Fruit fly (Drosophila melanogaster) whole organism, embryonic: ENCODE data around the gene Cpsf5.
A peak's percentile ranks its signal among the peaks of the same experiment; 100 is the strongest.

Experiments
- Adf1 ChIP-seq: fragments of 200-800 bp; sonication (Bioruptor generic); IDR thresholded peaks from 2 replicates; pipeline ENCODE4 v1.3.6; 2022; ENCODE audit warnings: missing biosample characterization, missing genetic modification characterization
- CG10321 ChIP-seq: fragments of 200-800 bp; sonication (Bioruptor generic); IDR thresholded peaks from 2 replicates; pipeline ENCODE4 v1.3.6; 2022; ENCODE audit warnings: missing biosample characterization, missing genetic modification characterization
- CG10979 ChIP-seq: fragments of 200-800 bp; sonication (Bioruptor generic); optimal IDR thresholded peaks from 2 replicates; lab custom pipeline; 2018; ENCODE audit warnings: missing biosample characterization, mild to moderate bottlenecking, missing genetic modification characterization, moderate library complexity
- CG11085 ChIP-seq: fragments of 200-800 bp; sonication (Bioruptor generic); IDR thresholded peaks from 2 replicates; pipeline ENCODE4 v1.3.6; 2022; ENCODE audit warnings: missing biosample characterization, missing genetic modification characterization
- CG13624 ChIP-seq: fragments of 200-800 bp; sonication (Bioruptor generic); optimal IDR thresholded peaks from 2 replicates; lab custom pipeline; 2016; ENCODE audit warnings: missing biosample characterization, missing genetic modification characterization
- CG14441 ChIP-seq: fragments of 200-800 bp; sonication (Bioruptor generic); IDR thresholded peaks from 2 replicates; pipeline ENCODE4 v1.3.6; 2022; ENCODE audit warnings: missing biosample characterization, missing genetic modification characterization
- CG14710 ChIP-seq: fragments of 200-800 bp; sonication (Bioruptor generic); optimal IDR thresholded peaks from 3 replicates; lab custom pipeline; 2019; ENCODE audit warnings: missing biosample characterization, mild to moderate bottlenecking, missing genetic modification characterization, moderate library complexity
- CG14860 ChIP-seq: fragments of 200-800 bp; sonication (Bioruptor generic); IDR thresholded peaks from 3 replicates; pipeline ENCODE4 v1.3.6; 2022; ENCODE audit warnings: missing biosample characterization, missing genetic modification characterization; ENCODE audit not compliant: partially characterized antibody
- CG15011 ChIP-seq: fragments of 200-800 bp; sonication (Bioruptor generic); optimal IDR thresholded peaks from 3 replicates; lab custom pipeline; 2018; ENCODE audit warnings: missing biosample characterization, mild to moderate bottlenecking, missing genetic modification characterization
- CG15601 ChIP-seq: fragments of 200-800 bp; sonication (Bioruptor generic); optimal IDR thresholded peaks from 3 replicates; lab custom pipeline; 2019; ENCODE audit warnings: missing biosample characterization, mild to moderate bottlenecking, missing genetic modification characterization, moderate library complexity
- CG16779 ChIP-seq: fragments of 200-800 bp; sonication (Bioruptor generic); IDR thresholded peaks from 2 replicates; pipeline ENCODE4 v1.3.6; 2022; ENCODE audit warnings: missing biosample characterization, missing genetic modification characterization
- CG16813 ChIP-seq: fragments of 200-800 bp; sonication (Bioruptor generic); IDR thresholded peaks from 3 replicates; pipeline ENCODE4 v1.3.6; 2022; ENCODE audit warnings: missing biosample characterization, missing genetic modification characterization; ENCODE audit not compliant: partially characterized antibody
- CG17328 ChIP-seq: fragments of 200-800 bp; sonication (Bioruptor generic); IDR thresholded peaks from 2 replicates; pipeline ENCODE4 v1.3.6; 2022; ENCODE audit warnings: missing biosample characterization, missing genetic modification characterization
- CG17612 ChIP-seq: fragments of 200-800 bp; sonication (Bioruptor generic); IDR thresholded peaks from 2 replicates; pipeline ENCODE4 v1.3.6; 2022; ENCODE audit warnings: missing biosample characterization, missing genetic modification characterization
- CG30431 ChIP-seq: fragments of 200-800 bp; sonication (Bioruptor generic); optimal IDR thresholded peaks from 2 replicates; lab custom pipeline; 2017; ENCODE audit warnings: missing biosample characterization, missing genetic modification characterization
- CG31224 ChIP-seq: fragments of 200-800 bp; sonication (Bioruptor generic); IDR thresholded peaks from 2 replicates; pipeline ENCODE4 v1.3.6; 2022; ENCODE audit warnings: missing biosample characterization, missing genetic modification characterization
- CG33557 ChIP-seq: fragments of 200-800 bp; sonication (Bioruptor generic); optimal IDR thresholded peaks from 2 replicates; lab custom pipeline; 2019; ENCODE audit warnings: missing biosample characterization, mild to moderate bottlenecking, missing genetic modification characterization, moderate library complexity
- CG34376 ChIP-seq: fragments of 200-800 bp; sonication (Bioruptor generic); optimal IDR thresholded peaks from 2 replicates; lab custom pipeline; 2018; ENCODE audit warnings: missing biosample characterization, mild to moderate bottlenecking, missing genetic modification characterization
- CG4617 ChIP-seq: fragments of 200-800 bp; sonication (Bioruptor generic); optimal IDR thresholded peaks from 3 replicates; lab custom pipeline; 2016; ENCODE audit warnings: missing biosample characterization, missing genetic modification characterization, borderline replicate concordance
- CG5245 ChIP-seq: fragments of 200-800 bp; sonication (Bioruptor generic); optimal IDR thresholded peaks from 3 replicates; lab custom pipeline; 2016; ENCODE audit warnings: missing biosample characterization, missing genetic modification characterization
- CG6689 ChIP-seq: fragments of 200-800 bp; sonication (Bioruptor generic); IDR thresholded peaks from 2 replicates; pipeline ENCODE4 v1.3.6; 2022; ENCODE audit warnings: missing biosample characterization, missing genetic modification characterization
- CG8924 ChIP-seq: fragments of 200-800 bp; optimal IDR thresholded peaks from 3 replicates; lab custom pipeline; 2019; ENCODE audit warnings: missing biosample characterization, mild to moderate bottlenecking, missing genetic modification characterization, moderate library complexity
- Dbx ChIP-seq: fragments of 200-800 bp; sonication (Bioruptor generic); IDR thresholded peaks from 3 replicates; pipeline ENCODE4 v1.3.6; 2022; ENCODE audit warnings: missing biosample characterization, missing genetic modification characterization
- Dll ChIP-seq: fragments of 200-800 bp; sonication (Bioruptor generic); IDR thresholded peaks from 4 replicates; pipeline ENCODE4 v1.3.6; 2022; ENCODE audit warnings: missing biosample characterization, missing genetic modification characterization; ENCODE audit not compliant: partially characterized antibody
- Elba2 ChIP-seq: fragments of 200-800 bp; sonication (Bioruptor generic); optimal IDR thresholded peaks from 3 replicates; lab custom pipeline; 2016; ENCODE audit warnings: missing biosample characterization, missing genetic modification characterization
- Hand ChIP-seq: fragments of 200-800 bp; sonication (Bioruptor generic); optimal IDR thresholded peaks from 2 replicates; lab custom pipeline; 2017; ENCODE audit warnings: mild to moderate bottlenecking, missing biosample characterization, missing genetic modification reagents, missing genetic modification characterization
- Med ChIP-seq: fragments of 200-800 bp; sonication (Bioruptor generic); peaks from one replicate; lab custom pipeline; 2016; ENCODE audit warnings: missing biosample characterization, missing genetic modification characterization, mild to moderate bottlenecking, inconsistent platforms, moderate library complexity
- NC2α ChIP-seq: fragments of 200-800 bp; sonication (Bioruptor generic); optimal IDR thresholded peaks from 2 replicates; lab custom pipeline; 2016; ENCODE audit warnings: missing biosample characterization, missing genetic modification characterization
- PHDP ChIP-seq: fragments of 200-800 bp; sonication (Bioruptor generic); optimal IDR thresholded peaks from 3 replicates; lab custom pipeline; 2018; ENCODE audit warnings: missing biosample characterization, mild to moderate bottlenecking, missing genetic modification characterization, moderate library complexity
- Rfx ChIP-seq: fragments of 200-800 bp; sonication (Bioruptor generic); IDR thresholded peaks from 2 replicates; pipeline ENCODE4 v1.3.6; 2022; ENCODE audit warnings: missing biosample characterization, missing genetic modification characterization
- Trl ChIP-seq, 3 experiments: fragments of >200 bp in 2 of 3; fragments of 200-800 bp in 1 of 3; sonication (Bioruptor generic) in 1 of 3; optimal IDR thresholded peaks; 2 replicates in 1 of 3; 3 replicates in 2 of 3; lab custom pipeline; 2016 to 2017; ENCODE audit warnings: missing biosample characterization in 1 of 3, missing genetic modification characterization in 1 of 3
- Xbp1 ChIP-seq: fragments of 200-800 bp; sonication (Bioruptor generic); optimal IDR thresholded peaks from 3 replicates; lab custom pipeline; 2016; ENCODE audit warnings: missing biosample characterization, mild to moderate bottlenecking, missing genetic modification characterization
- YL-1 ChIP-seq: fragments of 200-800 bp; sonication (Bioruptor generic); optimal IDR thresholded peaks from 3 replicates; lab custom pipeline; 2017; ENCODE audit warnings: missing biosample characterization, mild to moderate bottlenecking, missing genetic modification characterization
- chn ChIP-seq: fragments of 200-800 bp; sonication (Bioruptor generic); optimal IDR thresholded peaks from 2 replicates; lab custom pipeline; 2016; ENCODE audit warnings: missing biosample characterization, missing genetic modification characterization
- eyg ChIP-seq: fragments of 200-800 bp; sonication (Bioruptor generic); optimal IDR thresholded peaks from 3 replicates; lab custom pipeline; 2016; ENCODE audit warnings: missing biosample characterization, missing genetic modification characterization
- fd64A ChIP-seq: fragments of 200-800 bp; sonication (Bioruptor generic); optimal IDR thresholded peaks from 3 replicates; lab custom pipeline; 2018; ENCODE audit warnings: missing biosample characterization, mild to moderate bottlenecking, missing genetic modification characterization
- gcm2 ChIP-seq: fragments of 200-800 bp; sonication (Bioruptor generic); optimal IDR thresholded peaks from 2 replicates; lab custom pipeline; 2016; ENCODE audit warnings: missing biosample characterization, missing genetic modification characterization
- grn ChIP-seq: fragments of 200-800 bp; sonication (Bioruptor generic); optimal IDR thresholded peaks from 3 replicates; lab custom pipeline; 2017; ENCODE audit warnings: missing biosample characterization, missing genetic modification characterization
- gsb-n ChIP-seq: fragments of 200-800 bp; sonication (Bioruptor generic); optimal IDR thresholded peaks from 3 replicates; lab custom pipeline; 2018; ENCODE audit warnings: missing biosample characterization, mild to moderate bottlenecking, missing genetic modification characterization
- ken ChIP-seq: fragments of 200-800 bp; sonication (Bioruptor generic); IDR thresholded peaks from 3 replicates; pipeline ENCODE4 v1.3.6; 2022; ENCODE audit warnings: missing biosample characterization, missing genetic modification characterization
- ro ChIP-seq: fragments of 200-800 bp; sonication (Bioruptor generic); IDR thresholded peaks from 2 replicates; pipeline ENCODE4 v1.3.6; 2022; ENCODE audit warnings: missing biosample characterization, missing genetic modification characterization
- sna ChIP-seq: fragments of 200-800 bp; sonication (Bioruptor generic); IDR thresholded peaks from 2 replicates; pipeline ENCODE4 v1.3.6; 2022; ENCODE audit warnings: missing biosample characterization, missing genetic modification characterization; ENCODE audit not compliant: partially characterized antibody
- tin ChIP-seq: fragments of 200-800 bp; sonication (Bioruptor generic); optimal IDR thresholded peaks from 3 replicates; lab custom pipeline; 2016; ENCODE audit warnings: missing biosample characterization, missing genetic modification characterization
- tup ChIP-seq: fragments of 200-800 bp; sonication (Bioruptor generic); optimal IDR thresholded peaks from 2 replicates; lab custom pipeline; 2016; ENCODE audit warnings: missing biosample characterization, mild to moderate bottlenecking, missing genetic modification characterization, moderate library complexity
- vfl ChIP-seq: fragments of 200-800 bp; sonication (Bioruptor generic); optimal IDR thresholded peaks from 2 replicates; lab custom pipeline; 2016; ENCODE audit warnings: missing biosample characterization, missing genetic modification characterization

Cpsf5 gene

dm6 chr3L:9447239-9447777 lies 36.5 kb downstream of the Cpsf5 start (continued):
- no peak for TF ChIP-seq NC2α (GFP tag; lab: Kevin White, UChicago)
- no peak for TF ChIP-seq CG14860
- no peak for TF ChIP-seq tin (GFP tag; lab: Kevin White, UChicago)
- TF ChIP-seq chn (GFP tag; lab: Kevin White, UChicago): no peak
- TF ChIP-seq CG10979 (tag; lab: Kevin White, UChicago): no peak
- TF ChIP-seq CG15601: no peak
- TF ChIP-seq PHDP: no peak
- no peak for TF ChIP-seq Hand (GFP tag; lab: Kevin White, UChicago)
- no peak for TF ChIP-seq Adf1 (GFP tag; lab: Robert Waterston, UW)
- no peak for TF ChIP-seq CG11085
- TF ChIP-seq CG14441 (GFP tag; lab: Robert Waterston, UW): no peak
- no peak for TF ChIP-seq CG13624 (GFP tag; lab: Kevin White, UChicago)
- peak; percentile 82 for TF ChIP-seq Med (GFP tag; lab: Kevin White, UChicago)
- no peak for TF ChIP-seq Trl (optimal IDR thresholded peaks at IDR 0.05; lab: Kevin White, UChicago)
- TF ChIP-seq Trl (GFP tag; optimal IDR thresholded peaks at IDR 0.05; lab: Kevin White, UChicago): no peak
- no peak for TF ChIP-seq ro
- no peak for TF ChIP-seq CG16779 (GFP tag; lab: Robert Waterston, UW)
- no peak for TF ChIP-seq CG31224 (GFP tag; lab: Robert Waterston, UW)
- no peak for TF ChIP-seq CG16813 (GFP tag; lab: Robert Waterston, UW)
- no peak for TF ChIP-seq Dbx (GFP tag; lab: Robert Waterston, UW)
- no peak for TF ChIP-seq CG5245 (GFP tag; lab: Kevin White, UChicago)
- no peak for TF ChIP-seq CG10321 (GFP tag; lab: Robert Waterston, UW)
- no peak for TF ChIP-seq CG17328 (GFP tag; lab: Robert Waterston, UW)
- TF ChIP-seq CG15011 (GFP tag; lab: Kevin White, UChicago): no peak
- TF ChIP-seq ken (GFP tag; lab: Robert Waterston, UW): no peak
- TF ChIP-seq sna (GFP tag; lab: Robert Waterston, UW): 0 out of 2 replicates have a peak, but pooled peaks have one; percentile 10
- TF ChIP-seq Dll (GFP tag; lab: Robert Waterston, UW): no peak
- TF ChIP-seq CG14710 (tag; lab: Kevin White, UChicago): no peak
- peak; percentile 99 for TF ChIP-seq Elba2 (GFP tag; lab: Kevin White, UChicago)
- no peak for TF ChIP-seq fd64A (GFP tag; lab: Kevin White, UChicago)
- TF ChIP-seq tup (GFP tag; lab: Kevin White, UChicago): no peak
- no peak for TF ChIP-seq eyg (GFP tag; lab: Kevin White, UChicago)
- peak; percentile 4 for TF ChIP-seq YL-1 (GFP tag; lab: Kevin White, UChicago)
- no peak for TF ChIP-seq Xbp1 (GFP tag; lab: Kevin White, UChicago)
- TF ChIP-seq Rfx (GFP tag; lab: Robert Waterston, UW): peak; percentile 38
- no peak for TF ChIP-seq gcm2 (GFP tag; lab: Kevin White, UChicago)
- TF ChIP-seq CG4617 (GFP tag; lab: Kevin White, UChicago): no peak
- no peak for TF ChIP-seq CG33557 (GFP tag; lab: Kevin White, UChicago)
- TF ChIP-seq grn (GFP tag; lab: Kevin White, UChicago): peak; percentile 86
- TF ChIP-seq vfl: no peak
- no peak for TF ChIP-seq CG17612 (GFP tag; lab: Robert Waterston, UW)
- peak; percentile 79 for TF ChIP-seq CG34376 (GFP tag; lab: Kevin White, UChicago)
- no peak for TF ChIP-seq CG6689
- TF ChIP-seq CG30431: no peak
- TF ChIP-seq gsb-n (tag; lab: Kevin White, UChicago): peak; percentile 78
- peak; percentile 5 for TF ChIP-seq CG8924 (tag; lab: Kevin White, UChicago)
